Worm (Caenorhabditis elegans) whole organism, young adult: ENCODE measurements around the gene nas-24.

Experiments used
- F10E7.11 ChIP-seq: sonication (generic microtip); optimal IDR thresholded peaks from 2 replicates; lab custom pipeline; 2017; ENCODE audit warnings: mild to moderate bottlenecking, missing genetic modification characterization, moderate library complexity, missing compliant biosample characterization
- Y67H2A.10 ChIP-seq: fragments of 200-800 bp; sonication (Bioruptor generic); conservative IDR thresholded peaks from 2 replicates; pipeline ENCODE4 v1.3.6; 2022; ENCODE audit warnings: missing genetic modification reagents, missing genetic modification characterization, missing compliant biosample characterization
- Y95B8A.8 ChIP-seq: fragments of 200-800 bp; sonication (Bioruptor generic); IDR thresholded peaks from 2 replicates; pipeline ENCODE4 v1.3.6; 2022; ENCODE audit warnings: missing genetic modification reagents, missing genetic modification characterization, missing compliant biosample characterization
- ceh-27 ChIP-seq: fragments of 200-800 bp; sonication (Bioruptor generic); optimal IDR thresholded peaks from 2 replicates; lab custom pipeline; 2018; ENCODE audit warnings: mild to moderate bottlenecking, missing genetic modification characterization, moderate library complexity, missing compliant biosample characterization
- ceh-58 ChIP-seq: fragments of 200-800 bp; sonication (Bioruptor generic); IDR thresholded peaks from 2 replicates; pipeline ENCODE4 v1.3.6; 2022; ENCODE audit warnings: missing genetic modification characterization, missing compliant biosample characterization
- efl-1 ChIP-seq: fragments of 150-350 bp; optimal IDR thresholded peaks from 2 replicates; lab custom pipeline; 2014; ENCODE audit warnings: missing biosample characterization, missing genetic modification reagents, missing genetic modification characterization
- hmg-20 ChIP-seq: fragments of 200-800 bp; sonication (Bioruptor generic); IDR thresholded peaks from 2 replicates; pipeline ENCODE4 v1.3.6; 2022; ENCODE audit warnings: missing genetic modification reagents, missing genetic modification characterization, missing compliant biosample characterization
- lag-1 ChIP-seq: fragments of 200-800 bp; sonication (Bioruptor generic); IDR thresholded peaks from 2 replicates; pipeline ENCODE4 v1.3.6; 2022; ENCODE audit warnings: missing genetic modification reagents, missing genetic modification characterization, missing compliant biosample characterization
- lsl-1 ChIP-seq: fragments of 200-800 bp; sonication (Bioruptor generic); optimal IDR thresholded peaks from 2 replicates; lab custom pipeline; 2018; ENCODE audit warnings: mild to moderate bottlenecking, missing genetic modification characterization, moderate library complexity, missing compliant biosample characterization
- nfya-1 ChIP-seq: sonication (generic microtip); optimal IDR thresholded peaks from 2 replicates; lab custom pipeline; 2017; ENCODE audit warnings: antibody characterized with exemption, missing compliant biosample characterization, missing genetic modification characterization, borderline replicate concordance; ENCODE audit not compliant: insufficient read depth
- sdz-38 ChIP-seq: sonication (generic microtip); optimal IDR thresholded peaks from 2 replicates; lab custom pipeline; 2016; ENCODE audit warnings: missing genotype, missing genetic modification characterization, missing compliant biosample characterization

- TF ChIP-seq ceh-58 (GFP tag; lab: Robert Waterston, UW) (no peak), efl-1 (GFP tag; lab: Kevin White, UChicago) (no peak), lag-1 (GFP tag; lab: Robert Waterston, UW) (no peak), Y67H2A.10 (GFP tag; lab: Robert Waterston, UW) (no peak), lsl-1 (GFP tag; lab: Kevin White, UChicago) (no peak), sdz-38 (no peak), ceh-27 (GFP tag; lab: Kevin White, UChicago) (no peak), nfya-1 (tag; lab: Kevin White, UChicago) (no peak), Y95B8A.8 (GFP tag; lab: Robert Waterston, UW) (no peak), F10E7.11 (no peak), hmg-20 (GFP tag; lab: Robert Waterston, UW) (no peak)
These were observed 8.7 kb downstream of the nas-24 start, which contains the start of gene F53C11.9 for ce11 chrV:13777857-13778256.
